Fruit fly (Drosophila melanogaster) whole organism, adult: ENCODE measurements around the gene CG6418.

Source experiments
- CG1620 ChIP-seq: fragments of 200-800 bp; sonication (Bioruptor generic); optimal IDR thresholded peaks from 2 replicates; lab custom pipeline; 2016; ENCODE audit warnings: missing biosample characterization, missing genetic modification characterization
- bab1 ChIP-seq: fragments of 200-800 bp; sonication (Bioruptor generic); optimal IDR thresholded peaks from 3 replicates; lab custom pipeline; 2019; ENCODE audit warnings: missing biosample characterization, mild to moderate bottlenecking, missing genetic modification characterization, moderate library complexity
- kay ChIP-seq: fragments of 200-800 bp; sonication (Bioruptor generic); peaks from one replicate; lab custom pipeline; 2016; ENCODE audit warnings: missing biosample characterization, missing genetic modification characterization, borderline replicate concordance
- pad ChIP-seq: fragments of 200-800 bp; sonication (Bioruptor generic); optimal IDR thresholded peaks from 3 replicates; lab custom pipeline; 2017; ENCODE audit warnings: missing biosample characterization, missing genetic modification characterization, mild to moderate bottlenecking, moderate library complexity, missing genetic modification reagents

DNA sequence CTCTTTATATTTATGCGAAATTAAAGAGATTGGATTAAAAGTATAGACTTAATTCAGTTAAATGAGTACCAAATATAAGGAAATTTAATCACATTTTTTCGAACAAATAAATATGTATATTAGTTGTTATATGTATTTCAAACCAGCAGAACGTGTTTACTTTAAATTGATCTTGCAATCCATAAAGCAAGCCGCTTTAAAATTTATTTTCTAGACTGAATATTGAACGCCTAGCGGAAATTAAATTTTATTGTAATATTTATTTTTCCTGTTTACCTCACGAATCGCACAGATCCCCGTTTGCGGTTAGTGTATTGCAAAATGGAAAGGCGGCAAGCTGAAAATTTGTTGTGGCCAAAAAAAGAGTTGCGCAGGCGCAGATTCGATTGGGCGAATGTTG, 48.5 kb upstream of the CG6418 start:
- TF ChIP-seq CG1620 (GFP tag; lab: Kevin White, UChicago), result no peak
- no peak for TF ChIP-seq bab1 (GFP tag; lab: Kevin White, UChicago)
- TF ChIP-seq pad, result no peak
- no peak for TF ChIP-seq kay (GFP tag; lab: Kevin White, UChicago)
